Worm (Caenorhabditis elegans) whole organism, mixed stage, embryonic: ENCODE results near the gene Y2H9A.4.

Experiments used
- bed-3 ChIP-seq: fragments of 200-800 bp; sonication (Bioruptor generic); optimal IDR thresholded peaks from 3 replicates; lab custom pipeline; 2018; ENCODE audit warnings: mild to moderate bottlenecking, missing genetic modification characterization, moderate library complexity, missing compliant biosample characterization
- blmp-1 ChIP-seq: fragments of 150-350 bp; optimal IDR thresholded peaks from 2 replicates; lab custom pipeline; 2014; ENCODE audit warnings: missing biosample characterization, missing genetic modification characterization
- ceh-39 ChIP-seq: fragments of 150-350 bp; optimal IDR thresholded peaks from 2 replicates; lab custom pipeline; 2014; ENCODE audit warnings: missing biosample characterization, missing genetic modification characterization
- ceh-43 ChIP-seq: fragments of 200-800 bp; sonication (Bioruptor generic); optimal IDR thresholded peaks from 2 replicates; lab custom pipeline; 2018; ENCODE audit warnings: mild to moderate bottlenecking, missing genetic modification characterization, moderate library complexity, missing compliant biosample characterization
- ceh-83 ChIP-seq: fragments of 200-800 bp; sonication (Bioruptor generic); optimal IDR thresholded peaks from 2 replicates; lab custom pipeline; 2018; ENCODE audit warnings: mild to moderate bottlenecking, missing genetic modification characterization, missing compliant biosample characterization
- ces-1 ChIP-seq: fragments of 150-350 bp; optimal IDR thresholded peaks from 2 replicates; lab custom pipeline; 2014; ENCODE audit warnings: missing biosample characterization, missing genetic modification reagents, missing genetic modification characterization
- cnd-1 ChIP-seq: fragments of 200-800 bp; sonication (Bioruptor generic); optimal IDR thresholded peaks from 2 replicates; lab custom pipeline; 2018; ENCODE audit warnings: mild to moderate bottlenecking, missing genetic modification characterization, missing compliant biosample characterization
- drap-1 ChIP-seq: fragments of 200-800 bp; sonication (Bioruptor generic); optimal IDR thresholded peaks from 3 replicates; lab custom pipeline; 2018; ENCODE audit warnings: mild to moderate bottlenecking, missing genetic modification characterization, missing compliant biosample characterization
- elt-1 ChIP-seq: sonication (generic microtip); optimal IDR thresholded peaks from 2 replicates; lab custom pipeline; 2017; ENCODE audit warnings: missing genetic modification characterization, mild to moderate bottlenecking, missing compliant biosample characterization, antibody characterized with exemption, moderate library complexity, borderline replicate concordance; ENCODE audit not compliant: insufficient read depth
- elt-3 ChIP-seq: fragments of 150-350 bp; optimal IDR thresholded peaks from 2 replicates; lab custom pipeline; 2014; ENCODE audit warnings: missing biosample characterization, missing genetic modification characterization
- flh-1 ChIP-seq: fragments of 200-800 bp; sonication (Bioruptor generic); optimal IDR thresholded peaks from 2 replicates; lab custom pipeline; 2018; ENCODE audit warnings: mild to moderate bottlenecking, missing genetic modification characterization, moderate library complexity, missing compliant biosample characterization
- ham-2 ChIP-seq: fragments of 200-800 bp; sonication (Bioruptor generic); optimal IDR thresholded peaks from 2 replicates; lab custom pipeline; 2018; ENCODE audit warnings: mild to moderate bottlenecking, missing genetic modification characterization, missing compliant biosample characterization
- hlh-1 ChIP-seq: fragments of 150-350 bp; optimal IDR thresholded peaks from 2 replicates; lab custom pipeline; 2014; ENCODE audit warnings: missing biosample characterization, missing genetic modification reagents, missing genetic modification characterization
- lin-13 ChIP-seq: fragments of 150-350 bp; optimal IDR thresholded peaks from 2 replicates; lab custom pipeline; 2014; ENCODE audit warnings: missing biosample characterization, missing genetic modification characterization
- lin-32 ChIP-seq: fragments of 200-800 bp; sonication (Bioruptor generic); optimal IDR thresholded peaks from 2 replicates; lab custom pipeline; 2018; ENCODE audit warnings: mild to moderate bottlenecking, missing genetic modification characterization, missing compliant biosample characterization
- lsy-2 ChIP-seq: fragments of 150-350 bp; optimal IDR thresholded peaks from 2 replicates; lab custom pipeline; 2014; ENCODE audit warnings: missing biosample characterization, missing genetic modification characterization
- mab-5 ChIP-seq: fragments of 150-350 bp; optimal IDR thresholded peaks from 2 replicates; lab custom pipeline; 2014; ENCODE audit warnings: missing biosample characterization, missing genetic modification characterization
- mls-2 ChIP-seq: sonication (generic microtip); optimal IDR thresholded peaks from 2 replicates; lab custom pipeline; 2016; ENCODE audit warnings: mild to moderate bottlenecking, missing genetic modification characterization, moderate library complexity, missing compliant biosample characterization
- nhr-12 ChIP-seq: fragments of 150-350 bp; optimal IDR thresholded peaks from 2 replicates; lab custom pipeline; 2014; ENCODE audit warnings: missing biosample characterization, missing genetic modification characterization
- nhr-2 ChIP-seq: fragments of 150-350 bp; optimal IDR thresholded peaks from 2 replicates; lab custom pipeline; 2014; ENCODE audit warnings: missing biosample characterization, missing genetic modification characterization
- nhr-237 ChIP-seq: fragments of 150-350 bp; optimal IDR thresholded peaks from 2 replicates; lab custom pipeline; 2014; ENCODE audit warnings: missing biosample characterization, missing genetic modification characterization
- nhr-28 ChIP-seq: fragments of 150-350 bp; optimal IDR thresholded peaks from 2 replicates; lab custom pipeline; 2014; ENCODE audit warnings: missing biosample characterization, missing genetic modification characterization
- nhr-76 ChIP-seq: sonication (generic microtip); optimal IDR thresholded peaks from 2 replicates; lab custom pipeline; 2017; ENCODE audit warnings: missing biosample characterization, missing genetic modification characterization
- pha-4 ChIP-seq: fragments of 150-350 bp; optimal IDR thresholded peaks from 2 replicates; lab custom pipeline; 2018; ENCODE audit warnings: missing biosample characterization, missing genetic modification reagents, missing genetic modification characterization
- sem-2 ChIP-seq: fragments of 200-800 bp; sonication (Bioruptor generic); optimal IDR thresholded peaks from 2 replicates; lab custom pipeline; 2018; ENCODE audit warnings: mild to moderate bottlenecking, missing genetic modification characterization, missing compliant biosample characterization
- snpc-4 ChIP-seq: fragments of 150-350 bp; optimal IDR thresholded peaks from 2 replicates; lab custom pipeline; 2014; ENCODE audit warnings: missing biosample characterization, missing genetic modification characterization
- sptf-1 ChIP-seq: sonication (generic microtip); optimal IDR thresholded peaks from 2 replicates; lab custom pipeline; 2017; ENCODE audit warnings: mild to moderate bottlenecking, missing genetic modification characterization, moderate library complexity, missing compliant biosample characterization
- tbx-8 ChIP-seq: fragments of 200-800 bp; sonication (Bioruptor generic); optimal IDR thresholded peaks from 2 replicates; lab custom pipeline; 2018; ENCODE audit warnings: mild to moderate bottlenecking, missing genetic modification characterization, moderate library complexity, missing compliant biosample characterization
- unc-120 ChIP-seq: sonication (generic microtip); optimal IDR thresholded peaks from 2 replicates; lab custom pipeline; 2017; ENCODE audit warnings: missing genetic modification characterization, missing compliant biosample characterization; ENCODE audit not compliant: poor library complexity, severe bottlenecking
- unc-39 ChIP-seq: fragments of 150-350 bp; optimal IDR thresholded peaks from 2 replicates; lab custom pipeline; 2014; ENCODE audit warnings: missing biosample characterization, missing genetic modification characterization
- ztf-11 ChIP-seq: fragments of 150-350 bp; optimal IDR thresholded peaks from 2 replicates; lab custom pipeline; 2014; ENCODE audit warnings: missing biosample characterization, missing genetic modification characterization

Gene Y2H9A.4

ce11 chrV:13411992-13412298 is 33.8 kb upstream of the Y2H9A.4 start:
- TF ChIP-seq ces-1 (GFP tag; lab: Kevin White, UChicago), result no peak
- TF ChIP-seq bed-3, result no peak
- TF ChIP-seq unc-120, result no peak
- no peak for TF ChIP-seq ztf-11 (tag; lab: Kevin White, UChicago)
- no peak for TF ChIP-seq cnd-1
- TF ChIP-seq nhr-28 (tag; lab: Kevin White, UChicago), result no peak
- TF ChIP-seq snpc-4 (tag; lab: Kevin White, UChicago), result no peak
- no peak for TF ChIP-seq nhr-76 (tag; lab: Kevin White, UChicago)
- no peak for TF ChIP-seq drap-1 (GFP tag; lab: Kevin White, UChicago)
- no peak for TF ChIP-seq hlh-1
- no peak for TF ChIP-seq ceh-83 (GFP tag; lab: Kevin White, UChicago)
- TF ChIP-seq mls-2 (tag; lab: Kevin White, UChicago), result no peak
- no peak for TF ChIP-seq flh-1 (GFP tag; lab: Kevin White, UChicago)
- TF ChIP-seq pha-4, result no peak
- TF ChIP-seq, all 35 proteins: peak for 0

- no peak for TF ChIP-seq nhr-76 (tag; lab: Kevin White, UChicago)
- TF ChIP-seq sptf-1 (tag; lab: Kevin White, UChicago), result no peak
- TF ChIP-seq nhr-12 (tag; lab: Kevin White, UChicago), result no peak
- peak; percentile 82 for TF ChIP-seq elt-1 (tag; lab: Kevin White, UChicago)
- TF ChIP-seq mls-2 (tag; lab: Kevin White, UChicago), result no peak
- peak; percentile 46 for TF ChIP-seq elt-3 (tag; lab: Kevin White, UChicago)
- TF ChIP-seq bed-3, result no peak
- no peak for TF ChIP-seq ceh-39
- TF ChIP-seq pha-4, result no peak
- TF ChIP-seq blmp-1 (tag; lab: Kevin White, UChicago), result peak; percentile 57
- no peak for TF ChIP-seq ceh-43
- no peak for TF ChIP-seq ces-1 (GFP tag; lab: Kevin White, UChicago)
Observed at ce11 chrV:13413301-13413700, 32.4 kb upstream of the Y2H9A.4 start.

- peak; percentile 71 for TF ChIP-seq elt-1 (tag; lab: Kevin White, UChicago)
- no peak for TF ChIP-seq ham-2 (GFP tag; lab: Kevin White, UChicago)
- TF ChIP-seq tbx-8 (GFP tag; lab: Kevin White, UChicago), result no peak
- no peak for TF ChIP-seq sptf-1 (tag; lab: Kevin White, UChicago)
- no peak for TF ChIP-seq lin-32
- TF ChIP-seq nhr-237, result no peak
- TF ChIP-seq lsy-2, result no peak
- peak; percentile 41 for TF ChIP-seq blmp-1 (tag; lab: Kevin White, UChicago)
- TF ChIP-seq pha-4, result no peak
- no peak for TF ChIP-seq ceh-43
- TF ChIP-seq sem-2, result no peak
- TF ChIP-seq snpc-4 (tag; lab: Kevin White, UChicago), result no peak
- TF ChIP-seq mab-5 (tag; lab: Kevin White, UChicago), result no peak
- TF ChIP-seq unc-39 (tag; lab: Kevin White, UChicago), result no peak
- no peak for TF ChIP-seq nhr-76 (tag; lab: Kevin White, UChicago)
- TF ChIP-seq ceh-39, result no peak
- TF ChIP-seq lin-13, result no peak
Observed at ce11 chrV:13414585-13414984, 31.1 kb upstream of the Y2H9A.4 start, which contains the start of gene cut-2. cut-2 (plus strand) TSS chrV:13414949.

- TF ChIP-seq ceh-83 (GFP tag; lab: Kevin White, UChicago) (peak; percentile 31), ceh-43 (peak; percentile 6), sptf-1 (tag; lab: Kevin White, UChicago) (no peak)
Observed at ce11 chrV:13415462-13415861, 30.2 kb upstream of the Y2H9A.4 start.

- no peak for TF ChIP-seq elt-3 (tag; lab: Kevin White, UChicago)
Observed at ce11 chrV:13416076-13416475, 29.6 kb upstream of the Y2H9A.4 start.

ce11 chrV:13417513-13417912 is 28.2 kb upstream of the Y2H9A.4 start, which contains the start of gene F53F1.6:
F53F1.6 (minus strand) TSS chrV:13417613.
- TF ChIP-seq lsy-2 (no peak), ztf-11 (tag; lab: Kevin White, UChicago) (no peak), cnd-1 (no peak), bed-3 (no peak), nhr-2 (tag; lab: Kevin White, UChicago) (no peak), ceh-39 (no peak), flh-1 (GFP tag; lab: Kevin White, UChicago) (no peak), tbx-8 (GFP tag; lab: Kevin White, UChicago) (no peak), ceh-83 (GFP tag; lab: Kevin White, UChicago) (no peak), nhr-76 (tag; lab: Kevin White, UChicago) (no peak)
